Fruit fly (Drosophila melanogaster): Measurements from ENCODE around the gene Sema1a.

Gene Sema1a

DNA sequence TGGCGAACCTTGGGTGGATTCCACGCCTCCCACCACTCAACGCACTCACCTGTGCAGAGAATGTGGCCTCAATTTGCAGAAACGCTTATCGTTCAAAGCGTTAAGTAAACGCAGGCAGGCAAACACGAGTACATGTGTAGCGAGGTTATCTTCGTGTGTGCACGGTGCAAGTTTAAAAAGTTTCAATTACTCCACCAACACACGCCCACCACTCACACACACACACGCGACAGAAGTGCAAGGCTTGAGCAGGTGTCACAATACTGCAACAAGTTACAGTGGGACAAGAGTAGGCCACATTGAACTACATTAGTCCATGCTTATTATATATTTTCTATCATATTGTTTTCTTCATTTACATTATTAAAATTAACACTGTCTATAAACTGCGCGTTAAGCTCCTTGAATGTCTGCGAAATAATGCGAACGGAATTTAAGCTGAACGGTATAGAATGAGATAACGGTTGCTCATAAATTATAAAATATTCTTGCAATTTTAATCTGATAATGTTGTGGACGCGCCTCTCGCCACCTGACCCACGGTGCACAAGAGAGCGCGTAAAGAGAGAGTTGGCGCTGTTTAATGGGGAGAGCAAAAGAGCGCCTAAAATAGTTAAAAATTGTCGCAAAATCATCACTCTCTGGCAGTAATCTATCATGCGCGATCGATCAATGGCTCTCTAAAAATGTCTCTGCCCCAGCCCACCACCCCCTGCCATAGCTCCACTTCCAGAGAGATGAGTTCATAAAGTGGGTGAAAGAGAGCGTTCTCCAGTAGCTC lies 7.2 kb upstream of the Sema1a start (continued):
- TF ChIP-seq ac (GFP tag; optimal IDR thresholded peaks at IDR 0.05) (peak; percentile 31), eve (GFP tag; optimal IDR thresholded peaks at IDR 0.05) (peak in 1 of 2 experiments; percentile 99), CG8765 (GFP tag; IDR thresholded peaks at IDR 0.05) (peak; percentile 73), NK7.1 (GFP tag; optimal IDR thresholded peaks at IDR 0.05) (peak; percentile 65), Lhr (GFP tag; optimal IDR thresholded peaks at IDR 0.05) (peak; percentile 87), CG13775 (GFP tag; optimal IDR thresholded peaks at IDR 0.05) (peak; percentile 77), oc (tag; optimal IDR thresholded peaks at IDR 0.05) (peak; percentile 98), CG3065 (GFP tag; optimal IDR thresholded peaks at IDR 0.05) (peak; percentile 82), danr (GFP tag; IDR thresholded peaks at IDR 0.05) (peak; percentile 94), Bteb2 (GFP tag; optimal IDR thresholded peaks at IDR 0.05) (peak; percentile 46), CG6689 (GFP tag; IDR thresholded peaks at IDR 0.05) (peak; percentile 96), CG14860 (GFP tag; IDR thresholded peaks at IDR 0.05; ENCODE audit: partially characterized antibody) (peak; percentile 72), CG10654 (GFP tag; optimal IDR thresholded peaks at IDR 0.05) (peak; percentile 90), pita (GFP tag; optimal IDR thresholded peaks at IDR 0.05) (no peak), ap (GFP tag; IDR thresholded peaks at IDR 0.05) (peak; percentile 93), CTCF (GFP tag; optimal IDR thresholded peaks at IDR 0.05) (peak; percentile 59), Elba2 (GFP tag; optimal IDR thresholded peaks at IDR 0.05) (no peak), ind (GFP tag; optimal IDR thresholded peaks at IDR 0.05) (peak; percentile 93), CG17802 (tag; optimal IDR thresholded peaks at IDR 0.05) (peak; percentile 89), rib (GFP tag; IDR thresholded peaks at IDR 0.05) (peak; percentile 25; the same call in 1 of the 2 replicates), jing (GFP tag; optimal IDR thresholded peaks at IDR 0.05) (peak; percentile 98), prd (optimal IDR thresholded peaks at IDR 0.05) (no peak), prd (GFP tag; IDR thresholded peaks at IDR 0.05) (peak; percentile 95), CG8478 (optimal IDR thresholded peaks at IDR 0.05) (no peak), pros (GFP tag; optimal IDR thresholded peaks at IDR 0.05) (peak; percentile 28), Max (GFP tag; optimal IDR thresholded peaks at IDR 0.05) (peak; percentile 94), CG1602 (GFP tag; optimal IDR thresholded peaks at IDR 0.05) (peak; percentile 93), fd102C (GFP tag; optimal IDR thresholded peaks at IDR 0.05) (peak; percentile 6), CG12236 (GFP tag; optimal IDR thresholded peaks at IDR 0.05) (peak; percentile 71), CG14965 (GFP tag; optimal IDR thresholded peaks at IDR 0.05; ENCODE audit: borderline replicate concordance) (no peak), CG4820 (GFP tag; optimal IDR thresholded peaks at IDR 0.05) (peak; percentile 91), run (tag; optimal IDR thresholded peaks at IDR 0.05) (peak; percentile 96), chif (GFP tag; optimal IDR thresholded peaks at IDR 0.05) (peak; percentile 84 to 90), CG10209 (GFP tag; optimal IDR thresholded peaks at IDR 0.05) (peak; percentile 92), Meics (GFP tag; optimal IDR thresholded peaks at IDR 0.05) (peak; percentile 81), BEAF-32 (GFP tag; optimal IDR thresholded peaks at IDR 0.05) (no peak), CG14710 (tag; optimal IDR thresholded peaks at IDR 0.05) (peak; percentile 89), CG33557 (GFP tag; optimal IDR thresholded peaks at IDR 0.05) (peak; percentile 84), en (GFP tag; optimal IDR thresholded peaks at IDR 0.05) (peak; percentile 81), slou (GFP tag; optimal IDR thresholded peaks at IDR 0.05) (peak; percentile 69), CG5180 (GFP tag; optimal IDR thresholded peaks at IDR 0.05) (peak; percentile 91), Dip3 (GFP tag; optimal IDR thresholded peaks at IDR 0.05) (peak; percentile 69), CG11085 (GFP tag; IDR thresholded peaks at IDR 0.05) (peak; percentile 68), CG2875 (GFP tag; optimal IDR thresholded peaks at IDR 0.05) (peak; percentile 96), sug (tag; optimal IDR thresholded peaks at IDR 0.05) (peak; percentile 78), Hr51 (GFP tag; optimal IDR thresholded peaks at IDR 0.05) (peak; percentile 81 to 99), Atf6 (GFP tag; IDR thresholded peaks at IDR 0.05) (peak; percentile 83), CG32532 (GFP tag; IDR thresholded peaks at IDR 0.05) (peak; percentile 75), Sry-β (GFP tag; optimal IDR thresholded peaks at IDR 0.05) (peak; percentile 64), CG31441 (GFP tag; IDR thresholded peaks at IDR 0.05) (peak; percentile 82)

All from whole organism, embryonic.